Worm (Caenorhabditis elegans): ENCODE data around the gene K08D9.4.

DNA sequence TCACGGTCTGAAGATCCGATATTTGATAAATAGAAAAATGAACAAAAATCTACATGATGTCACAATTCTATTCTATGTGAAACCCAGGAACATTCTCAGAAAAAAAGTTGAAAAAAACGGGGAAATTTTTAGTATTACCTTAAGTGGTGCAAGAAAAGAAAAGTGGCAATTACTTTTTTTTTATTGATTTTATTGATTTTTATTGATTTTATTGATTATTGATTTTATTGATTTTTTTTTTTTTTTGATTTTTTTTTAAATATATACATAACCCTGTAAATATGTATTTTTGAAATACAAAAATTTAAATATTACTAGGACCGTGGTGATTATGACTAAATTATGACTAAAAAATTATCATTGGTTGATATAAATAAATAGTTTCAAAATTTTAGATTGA lies 28.6 kb downstream of the K08D9.4 start:
- TF ChIP-seq flt-1 (GFP tag; IDR thresholded peaks at IDR 0.05) = no peak
- TF ChIP-seq ztf-29 (GFP tag; IDR thresholded peaks at IDR 0.05) = no peak

Data from whole organism, midembryonic.